Fruit fly (Drosophila melanogaster): ENCODE measurements around the gene CG7215.

Gene CG7215

dm6 chr3R:18215300-18215699, 48.2 kb upstream of the CG7215 start (continued):
- TF ChIP-seq bowl (GFP tag; IDR thresholded peaks at IDR 0.05) (no peak), tin (GFP tag; optimal IDR thresholded peaks at IDR 0.05) (peak; percentile 54), Pdp1 (GFP tag; optimal IDR thresholded peaks at IDR 0.05) (peak in 1 of 2 experiments; percentile 40), Bteb2 (GFP tag; optimal IDR thresholded peaks at IDR 0.05) (peak; percentile 23), Hsf (GFP tag; optimal IDR thresholded peaks at IDR 0.05) (peak; percentile 66), CG4404 (GFP tag; IDR thresholded peaks at IDR 0.05) (no peak), CG33213 (GFP tag; optimal IDR thresholded peaks at IDR 0.05) (peak; percentile 25), CG6254 (GFP tag; optimal IDR thresholded peaks at IDR 0.05) (peak; percentile 66), MBD-R2 (GFP tag; IDR thresholded peaks at IDR 0.05) (peak; percentile 57), CG17186 (GFP tag; optimal IDR thresholded peaks at IDR 0.05) (no peak), CG4424 (GFP tag; optimal IDR thresholded peaks at IDR 0.05) (peak; percentile 37), HLH54F (GFP tag; optimal IDR thresholded peaks at IDR 0.05) (peak; percentile 54), CG2120 (GFP tag; optimal IDR thresholded peaks at IDR 0.05) (peak; percentile 75), CG13775 (GFP tag; optimal IDR thresholded peaks at IDR 0.05) (peak; percentile 31), CG9797 (GFP tag; optimal IDR thresholded peaks at IDR 0.05) (no peak), CG18764 (GFP tag; optimal IDR thresholded peaks at IDR 0.05) (peak; percentile 1), trem (tag; optimal IDR thresholded peaks at IDR 0.05) (peak; percentile 20), CG2116 (GFP tag; optimal IDR thresholded peaks at IDR 0.05) (peak; percentile 53), pzg (GFP tag; optimal IDR thresholded peaks at IDR 0.05) (peak; percentile 55), D19A (tag; optimal IDR thresholded peaks at IDR 0.05) (no peak), CG9437 (GFP tag; optimal IDR thresholded peaks at IDR 0.05) (peak; percentile 100), H15 (GFP tag; IDR thresholded peaks at IDR 0.05) (peak; percentile 25; the same call in 1 of the 3 replicates), CG13287 (GFP tag; IDR thresholded peaks at IDR 0.05; ENCODE audit: partially characterized antibody) (peak; percentile 91), CG32767 (GFP tag; IDR thresholded peaks at IDR 0.05) (peak; percentile 33; the same call in 1 of the 2 replicates), zfh1 (GFP tag; IDR thresholded peaks at IDR 0.05) (no peak), peb (GFP tag; IDR thresholded peaks at IDR 0.05) (no peak), zen2 (GFP tag; IDR thresholded peaks at IDR 0.05; ENCODE audit: partially characterized antibody) (peak; percentile 88), CoRest (tag; optimal IDR thresholded peaks at IDR 0.05) (peak; percentile 37), Dll (GFP tag; IDR thresholded peaks at IDR 0.05; ENCODE audit: partially characterized antibody) (peak; percentile 86), crc (GFP tag; optimal IDR thresholded peaks at IDR 0.05) (peak; percentile 29), CG7786 (GFP tag; optimal IDR thresholded peaks at IDR 0.05) (peak; percentile 42), jumu (GFP tag; optimal IDR thresholded peaks at IDR 0.05) (peak; percentile 8), CG16813 (GFP tag; IDR thresholded peaks at IDR 0.05; ENCODE audit: partially characterized antibody) (peak; percentile 65), CG13424 (tag; optimal IDR thresholded peaks at IDR 0.05) (peak; percentile 32), CG9609 (GFP tag; optimal IDR thresholded peaks at IDR 0.05) (peak; percentile 26), sens (GFP tag) (peak; percentile 84), Sox102F (GFP tag; optimal IDR thresholded peaks at IDR 0.05) (peak; percentile 40), twi (tag; optimal IDR thresholded peaks at IDR 0.05) (no peak), nmo (GFP tag; optimal IDR thresholded peaks at IDR 0.05) (peak; percentile 4), Dbx (GFP tag; IDR thresholded peaks at IDR 0.05) (peak; percentile 37; the same call in 1 of the 3 replicates), gsb (GFP tag; IDR thresholded peaks at IDR 0.05) (no peak), CG6689 (GFP tag; IDR thresholded peaks at IDR 0.05) (peak; percentile 87), CG31224 (GFP tag; IDR thresholded peaks at IDR 0.05) (no peak), Doc3 (GFP tag; IDR thresholded peaks at IDR 0.05; ENCODE audit: partially characterized antibody) (peak; percentile 88), CG9727 (GFP tag; optimal IDR thresholded peaks at IDR 0.05) (peak; percentile 10), Myb (GFP tag; optimal IDR thresholded peaks at IDR 0.05) (peak; percentile 53), CG17359 (tag; optimal IDR thresholded peaks at IDR 0.05) (peak; percentile 19), CG12942 (GFP tag; optimal IDR thresholded peaks at IDR 0.05) (peak; percentile 6), mam (GFP tag; optimal IDR thresholded peaks at IDR 0.05) (peak; percentile 52), CG17361 (GFP tag; IDR thresholded peaks at IDR 0.05) (no peak), vnd (GFP tag; IDR thresholded peaks at IDR 0.05; ENCODE audit: partially characterized antibody) (peak; percentile 53; the same call in 2 of the 3 replicates)
